Fruit fly (Drosophila melanogaster) whole organism, pupa: ENCODE data around the gene CG9287.

Experiments
- CG13204 ChIP-seq: fragments of 200-800 bp; sonication (Bioruptor generic); optimal IDR thresholded peaks from 2 replicates; lab custom pipeline; 2018; ENCODE audit warnings: missing biosample characterization, mild to moderate bottlenecking, missing genetic modification characterization, moderate library complexity
- CG32121 ChIP-seq: fragments of 200-800 bp; sonication (Bioruptor generic); IDR thresholded peaks from 2 replicates; pipeline ENCODE4 v1.3.6; 2022; ENCODE audit warnings: missing biosample characterization, missing genetic modification characterization
- CG34367 ChIP-seq: fragments of 200-800 bp; sonication (Bioruptor generic); optimal IDR thresholded peaks from 2 replicates; lab custom pipeline; 2018; ENCODE audit warnings: missing biosample characterization, mild to moderate bottlenecking, missing genetic modification characterization
- CG8159 ChIP-seq: fragments of 200-800 bp; sonication (Bioruptor generic); optimal IDR thresholded peaks from 3 replicates; lab custom pipeline; 2018; ENCODE audit warnings: missing biosample characterization, mild to moderate bottlenecking, missing genetic modification characterization, moderate library complexity
- CG8301 ChIP-seq: fragments of 200-800 bp; sonication (Bioruptor generic); optimal IDR thresholded peaks from 2 replicates; lab custom pipeline; 2018; ENCODE audit warnings: missing biosample characterization, mild to moderate bottlenecking, missing genetic modification characterization
- CG9948 ChIP-seq: fragments of 200-800 bp; sonication (Bioruptor generic); optimal IDR thresholded peaks from 2 replicates; lab custom pipeline; 2018; ENCODE audit warnings: missing biosample characterization, mild to moderate bottlenecking, missing genetic modification characterization, moderate library complexity
- Ets98B ChIP-seq: fragments of 200-800 bp; sonication (Bioruptor generic); IDR thresholded peaks from 2 replicates; pipeline ENCODE4 v1.3.6; 2022; ENCODE audit warnings: missing biosample characterization, missing genetic modification characterization
- Pif1B ChIP-seq: fragments of 200-800 bp; sonication (Bioruptor generic); optimal IDR thresholded peaks from 3 replicates; lab custom pipeline; 2016; ENCODE audit warnings: missing biosample characterization, missing genetic modification characterization
- fd96Ca ChIP-seq: fragments of 200-800 bp; sonication (Bioruptor generic); IDR thresholded peaks from 3 replicates; pipeline ENCODE4 v1.3.6; 2022; ENCODE audit warnings: missing biosample characterization, missing genetic modification characterization
- gl ChIP-seq: fragments of 200-800 bp; sonication (Bioruptor generic); optimal IDR thresholded peaks from 2 replicates; lab custom pipeline; 2018; ENCODE audit warnings: missing biosample characterization, mild to moderate bottlenecking, missing genetic modification characterization

DNA sequence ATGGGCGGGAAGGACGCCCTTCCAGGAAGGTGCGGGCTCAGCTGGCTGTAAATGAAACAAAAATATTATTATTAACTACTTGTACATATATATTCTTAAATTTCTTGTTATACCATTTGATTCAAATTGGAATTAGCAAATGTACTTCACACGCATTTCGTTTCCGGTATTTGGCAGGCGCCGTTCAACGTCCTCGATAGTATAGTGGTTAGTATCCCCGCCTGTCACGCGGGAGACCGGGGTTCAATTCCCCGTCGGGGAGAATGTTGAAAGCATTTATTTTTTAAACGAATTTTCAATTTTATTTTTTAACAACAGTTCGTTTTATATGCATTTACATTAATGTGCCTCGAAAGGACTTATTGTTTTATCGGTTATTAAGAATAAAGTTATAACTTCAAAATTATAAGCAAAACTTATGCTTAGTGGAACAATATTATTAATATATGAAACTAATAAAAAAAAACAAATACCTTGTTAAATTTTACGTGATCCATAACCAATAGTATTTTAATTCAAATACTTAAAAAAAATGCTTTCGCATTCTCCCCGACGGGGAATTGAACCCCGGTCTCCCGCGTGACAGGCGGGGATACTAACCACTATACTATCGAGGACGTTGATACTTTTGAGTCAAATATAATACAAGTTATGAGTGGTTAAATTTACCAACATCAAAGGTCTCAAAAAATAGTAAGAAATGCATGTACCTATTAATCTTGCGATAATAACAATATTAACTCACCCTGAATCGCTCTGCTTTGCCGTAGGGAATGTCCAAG is 3.8 kb upstream of the CG9287 start:
- TF ChIP-seq CG32121 (GFP tag; lab: Robert Waterston, UW) (no peak), fd96Ca (no peak), CG8159 (tag; lab: Kevin White, UChicago) (no peak), Pif1B (no peak), CG13204 (GFP tag; lab: Kevin White, UChicago) (no peak), CG9948 (tag; lab: Kevin White, UChicago) (no peak), CG8301 (tag; lab: Kevin White, UChicago) (no peak), CG34367 (tag; lab: Kevin White, UChicago) (no peak), gl (tag; lab: Kevin White, UChicago) (no peak), Ets98B (GFP tag; lab: Robert Waterston, UW) (no peak)
